Fruit fly (Drosophila melanogaster) whole organism, adult: ENCODE data around the gene EMC2A.

Source experiments
- CG11617 ChIP-seq: fragments of 200-800 bp; sonication (Bioruptor generic); optimal IDR thresholded peaks from 2 replicates; lab custom pipeline; 2017; ENCODE audit warnings: mild to moderate bottlenecking, missing biosample characterization, missing genetic modification reagents, missing genetic modification characterization
- CG12768 ChIP-seq: fragments of 200-800 bp; sonication (Bioruptor generic); optimal IDR thresholded peaks from 2 replicates; lab custom pipeline; 2017; ENCODE audit warnings: missing biosample characterization, missing genetic modification characterization, mild to moderate bottlenecking, moderate library complexity, missing genetic modification reagents
- CG14711 ChIP-seq: fragments of 200-800 bp; sonication (Bioruptor generic); optimal IDR thresholded peaks from 2 replicates; lab custom pipeline; 2018; ENCODE audit warnings: missing biosample characterization, mild to moderate bottlenecking, missing genetic modification characterization, moderate library complexity
- CG1620 ChIP-seq: fragments of 200-800 bp; sonication (Bioruptor generic); optimal IDR thresholded peaks from 2 replicates; lab custom pipeline; 2016; ENCODE audit warnings: missing biosample characterization, missing genetic modification characterization
- CG33017 ChIP-seq: fragments of 200-800 bp; sonication (Bioruptor generic); optimal IDR thresholded peaks from 2 replicates; lab custom pipeline; 2018; ENCODE audit warnings: missing biosample characterization, mild to moderate bottlenecking, missing genetic modification characterization, moderate library complexity
- CG5204 ChIP-seq: fragments of 200-800 bp; sonication (Bioruptor generic); optimal IDR thresholded peaks from 2 replicates; lab custom pipeline; 2016; ENCODE audit warnings: missing biosample characterization, missing genetic modification characterization
- CG7045 ChIP-seq: fragments of 200-800 bp; sonication (Bioruptor generic); optimal IDR thresholded peaks from 2 replicates; lab custom pipeline; 2017; ENCODE audit warnings: missing biosample characterization, mild to moderate bottlenecking, missing genetic modification characterization
- CG7101 ChIP-seq: fragments of 200-800 bp; sonication (Bioruptor generic); optimal IDR thresholded peaks from 2 replicates; lab custom pipeline; 2018; ENCODE audit warnings: missing biosample characterization, mild to moderate bottlenecking, missing genetic modification characterization, moderate library complexity
- Clk ChIP-seq: fragments of 200-800 bp; sonication (Bioruptor generic); optimal IDR thresholded peaks from 2 replicates; lab custom pipeline; 2017; ENCODE audit warnings: missing biosample characterization, missing genetic modification characterization
- Crg-1 ChIP-seq: fragments of 200-800 bp; sonication (Bioruptor generic); optimal IDR thresholded peaks from 2 replicates; lab custom pipeline; 2016; ENCODE audit warnings: missing biosample characterization, missing genetic modification characterization
- Hr96 ChIP-seq: fragments of 200-800 bp; sonication (Bioruptor generic); optimal IDR thresholded peaks from 2 replicates; lab custom pipeline; 2016; ENCODE audit warnings: missing biosample characterization, missing genetic modification characterization
- Mnt ChIP-seq: fragments of 200-800 bp; sonication (Bioruptor generic); optimal IDR thresholded peaks from 2 replicates; lab custom pipeline; 2016; ENCODE audit warnings: missing biosample characterization, mild to moderate bottlenecking, missing genetic modification characterization
- bab1 ChIP-seq: fragments of 200-800 bp; sonication (Bioruptor generic); optimal IDR thresholded peaks from 3 replicates; lab custom pipeline; 2019; ENCODE audit warnings: missing biosample characterization, mild to moderate bottlenecking, missing genetic modification characterization, moderate library complexity
- cic ChIP-seq: fragments of 200-800 bp; sonication (Bioruptor generic); optimal IDR thresholded peaks from 2 replicates; lab custom pipeline; 2017; ENCODE audit warnings: missing biosample characterization, mild to moderate bottlenecking, missing genetic modification characterization, moderate library complexity
- cnc ChIP-seq, 2 experiments: fragments of >200 bp; optimal IDR thresholded peaks; 2 replicates each; lab custom pipeline; 2017
- kay ChIP-seq: fragments of 200-800 bp; sonication (Bioruptor generic); peaks from one replicate; lab custom pipeline; 2016; ENCODE audit warnings: missing biosample characterization, missing genetic modification characterization, borderline replicate concordance
- ovo ChIP-seq: fragments of 200-800 bp; sonication (Bioruptor generic); optimal IDR thresholded peaks from 2 replicates; lab custom pipeline; 2016; ENCODE audit warnings: missing biosample characterization, missing genetic modification characterization
- pad ChIP-seq: fragments of 200-800 bp; sonication (Bioruptor generic); optimal IDR thresholded peaks from 3 replicates; lab custom pipeline; 2017; ENCODE audit warnings: missing biosample characterization, missing genetic modification characterization, mild to moderate bottlenecking, moderate library complexity, missing genetic modification reagents
- tj ChIP-seq: fragments of 200-800 bp; sonication (Bioruptor generic); optimal IDR thresholded peaks from 3 replicates; lab custom pipeline; 2017; ENCODE audit warnings: missing biosample characterization, mild to moderate bottlenecking, missing genetic modification characterization, moderate library complexity
- toe ChIP-seq: fragments of 200-800 bp; sonication (Bioruptor generic); optimal IDR thresholded peaks from 2 replicates; lab custom pipeline; 2016; ENCODE audit warnings: missing biosample characterization, missing genetic modification characterization

Gene EMC2A

DNA sequence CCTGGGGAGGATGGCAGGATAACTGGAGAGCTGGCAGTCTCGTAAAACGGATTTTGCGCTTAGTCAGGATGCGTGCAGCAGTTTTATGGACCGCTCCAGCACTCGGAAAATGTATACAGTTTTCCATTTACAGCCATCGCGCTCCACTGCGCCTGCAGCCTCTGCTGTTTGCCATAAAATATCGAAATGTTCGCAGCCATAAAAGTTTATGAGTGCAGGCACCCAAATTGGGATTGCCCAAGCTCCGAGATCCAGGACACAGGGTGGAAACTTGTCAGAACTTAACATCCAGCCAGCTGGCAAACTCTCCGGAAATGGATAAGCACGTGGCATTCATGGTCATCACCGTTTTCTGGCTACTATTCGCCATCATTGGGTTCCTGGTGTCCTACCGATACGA is 21.0 kb downstream of the EMC2A start, which contains the start of gene VhaM9.7-d:
VhaM9.7-d (plus strand) TSS at position 301 of the 400 bp plus-strand sequence.
- TF ChIP-seq cic (GFP tag; lab: Kevin White, UChicago) (no peak), CG7045 (no peak), pad (no peak), toe (GFP tag; lab: Kevin White, UChicago) (no peak), CG5204 (GFP tag; lab: Kevin White, UChicago) (no peak), Mnt (GFP tag; lab: Kevin White, UChicago) (no peak), Clk (no peak), kay (GFP tag; lab: Kevin White, UChicago) (no peak), CG12768 (GFP tag; lab: Kevin White, UChicago) (no peak), ovo (GFP tag; lab: Kevin White, UChicago) (no peak)

DNA sequence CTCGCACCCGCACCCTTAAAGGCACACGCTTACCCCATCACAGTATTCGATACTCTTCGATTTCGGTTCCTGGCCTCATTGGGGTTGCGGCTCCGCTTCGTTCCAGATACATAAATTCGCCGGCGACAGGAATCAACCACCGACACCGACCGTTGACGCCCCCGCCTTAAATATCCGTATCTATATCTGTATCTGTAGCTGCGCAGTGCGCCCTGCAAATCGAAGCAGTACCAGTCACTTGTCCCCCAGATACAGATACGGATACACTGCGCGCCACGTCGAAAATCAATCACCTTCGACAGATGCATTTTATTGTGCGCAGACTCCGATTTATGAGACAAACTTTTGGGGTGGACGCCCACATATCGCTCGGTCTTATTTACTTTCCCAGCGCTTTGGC is 23.3 kb downstream of the EMC2A start:
- TF ChIP-seq CG12768 (GFP tag; lab: Kevin White, UChicago), result no peak
- TF ChIP-seq CG7045, result no peak
- no peak for TF ChIP-seq Crg-1 (GFP tag; lab: Kevin White, UChicago)
- TF ChIP-seq toe (GFP tag; lab: Kevin White, UChicago), result no peak
- no peak for TF ChIP-seq tj
- TF ChIP-seq kay (GFP tag; lab: Kevin White, UChicago), result no peak
- TF ChIP-seq Hr96 (GFP tag; lab: Kevin White, UChicago), result no peak
- no peak for TF ChIP-seq bab1 (GFP tag; lab: Kevin White, UChicago)
- no peak for TF ChIP-seq pad
- TF ChIP-seq CG14711 (tag; lab: Kevin White, UChicago), result no peak
- TF ChIP-seq Mnt (GFP tag; lab: Kevin White, UChicago), result no peak
- no peak for TF ChIP-seq CG1620
- TF ChIP-seq CG11617 (GFP tag; lab: Kevin White, UChicago), result no peak
- no peak for TF ChIP-seq CG33017 (tag; lab: Kevin White, UChicago)
- TF ChIP-seq CG5204 (GFP tag; lab: Kevin White, UChicago), result no peak

DNA sequence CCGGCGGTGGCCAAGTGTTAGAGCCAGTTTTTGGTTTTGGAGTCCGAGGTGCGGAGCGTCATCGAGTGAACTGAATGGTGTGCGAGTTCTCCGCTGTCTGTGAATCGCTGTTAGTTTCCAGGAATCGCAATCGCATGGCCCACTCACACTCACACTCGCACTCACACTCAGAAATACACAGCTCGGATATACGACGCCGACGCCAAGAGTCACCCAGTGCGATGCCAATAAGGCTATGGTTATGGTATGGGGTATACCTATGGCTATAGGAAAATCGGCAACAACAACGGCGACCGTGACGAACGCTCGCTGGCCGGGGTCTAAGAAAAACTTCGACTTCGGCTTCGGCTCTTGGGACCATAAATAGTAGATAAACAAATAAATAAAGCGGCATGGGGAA is 23.7 kb downstream of the EMC2A start, which contains the start of gene Abd-B:
Abd-B (minus strand) TSS at position 101 of the 400 bp plus-strand sequence.
- TF ChIP-seq pad, result no peak
- TF ChIP-seq kay (GFP tag; lab: Kevin White, UChicago), result no peak
- TF ChIP-seq CG33017 (tag; lab: Kevin White, UChicago), result no peak
- TF ChIP-seq Clk, result no peak
- no peak for TF ChIP-seq Hr96 (GFP tag; lab: Kevin White, UChicago)
- TF ChIP-seq CG7101, result no peak
- TF ChIP-seq CG7045, result no peak
- TF ChIP-seq CG1620, result no peak
- TF ChIP-seq tj, result no peak
- no peak for TF ChIP-seq Crg-1 (GFP tag; lab: Kevin White, UChicago)
- no peak for TF ChIP-seq CG14711 (tag; lab: Kevin White, UChicago)
- no peak for TF ChIP-seq toe (GFP tag; lab: Kevin White, UChicago)
- no peak for TF ChIP-seq cic (GFP tag; lab: Kevin White, UChicago)
- TF ChIP-seq ovo (GFP tag; lab: Kevin White, UChicago), result no peak
- TF ChIP-seq Mnt (GFP tag; lab: Kevin White, UChicago), result no peak

DNA sequence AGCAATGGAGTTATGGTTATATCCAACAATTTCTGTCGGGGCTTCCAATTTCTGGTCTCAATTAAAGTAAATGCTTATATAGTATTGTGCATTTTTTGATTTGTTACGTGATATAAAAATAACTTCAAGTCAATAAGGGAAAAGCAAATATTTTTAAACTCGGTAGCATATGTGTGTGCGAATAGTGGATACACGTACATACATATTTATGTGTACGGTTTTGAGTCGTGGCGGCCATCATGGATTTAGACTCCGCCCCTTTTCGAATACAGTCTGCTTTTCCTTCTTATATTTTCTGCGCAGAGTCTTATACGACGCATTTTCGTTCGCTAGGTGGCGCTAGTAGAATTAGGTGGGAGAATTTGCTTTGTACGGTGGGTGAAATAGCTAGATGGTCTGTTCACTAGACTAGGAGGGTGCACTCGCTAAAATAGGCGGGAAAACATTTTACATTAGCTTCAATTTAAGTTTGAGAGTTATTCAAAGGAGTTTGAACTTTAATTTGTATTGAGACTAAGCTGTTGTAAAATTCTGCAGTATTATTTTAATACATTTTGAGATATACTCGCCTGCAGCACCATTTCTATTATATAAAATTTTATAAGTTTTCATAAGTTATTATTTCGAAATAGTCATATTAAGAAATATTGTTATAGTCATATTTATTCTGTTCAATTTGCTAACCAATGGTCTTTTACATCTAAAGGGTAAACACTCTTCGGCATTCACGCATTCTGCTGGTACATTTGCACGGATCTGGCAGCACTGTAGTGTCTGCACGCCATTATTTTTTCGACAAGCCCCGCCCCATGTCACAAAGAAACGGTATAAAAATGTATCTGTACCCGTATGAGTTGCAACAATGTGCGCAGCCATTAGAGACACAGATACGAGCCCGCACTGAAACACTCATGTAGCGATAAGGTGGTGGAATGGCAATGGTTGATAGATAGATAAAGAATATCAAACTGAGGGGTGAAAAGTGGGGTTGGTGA is 26.2 kb downstream of the EMC2A start:
- no peak for TF ChIP-seq CG12768 (GFP tag; lab: Kevin White, UChicago)
- peak; percentile 33 for TF ChIP-seq ovo (GFP tag; lab: Kevin White, UChicago)
- no peak for TF ChIP-seq Mnt (GFP tag; lab: Kevin White, UChicago)
- no peak for TF ChIP-seq CG7101
- TF ChIP-seq Crg-1 (GFP tag; lab: Kevin White, UChicago), result no peak
- peak; percentile 62 for TF ChIP-seq pad
- no peak for TF ChIP-seq Hr96 (GFP tag; lab: Kevin White, UChicago)
- no peak for TF ChIP-seq bab1 (GFP tag; lab: Kevin White, UChicago)
- TF ChIP-seq cic (GFP tag; lab: Kevin White, UChicago), result no peak
- no peak for TF ChIP-seq CG5204 (GFP tag; lab: Kevin White, UChicago)
- TF ChIP-seq toe (GFP tag; lab: Kevin White, UChicago), result peak; percentile 18
- no peak for TF ChIP-seq Clk
- TF ChIP-seq CG33017 (tag; lab: Kevin White, UChicago), result no peak

DNA sequence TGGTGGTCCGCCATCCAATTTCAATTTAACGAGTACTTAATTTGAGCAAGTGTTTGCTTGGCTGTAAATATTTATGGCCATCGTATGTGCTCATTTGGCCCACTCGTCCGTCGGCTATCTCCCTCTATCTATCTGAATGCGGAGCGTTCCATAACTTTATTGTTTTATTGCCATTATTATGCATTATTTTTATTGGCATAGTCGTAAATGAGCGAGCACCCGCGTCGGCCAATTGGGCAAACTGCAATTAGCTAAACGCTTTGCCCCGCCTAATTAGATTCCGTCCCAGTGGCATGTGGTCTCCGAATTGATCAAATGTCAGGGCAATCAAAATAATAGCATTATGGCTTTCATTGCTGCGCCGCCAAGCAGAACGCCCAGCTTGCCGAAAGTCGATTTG is 33.6 kb downstream of the EMC2A start:
- no peak for TF ChIP-seq CG11617 (GFP tag; lab: Kevin White, UChicago)
- TF ChIP-seq Hr96 (GFP tag; lab: Kevin White, UChicago), result no peak
- TF ChIP-seq CG7045, result no peak
- no peak for TF ChIP-seq cic (GFP tag; lab: Kevin White, UChicago)
- no peak for TF ChIP-seq toe (GFP tag; lab: Kevin White, UChicago)
- no peak for TF ChIP-seq pad
- TF ChIP-seq CG33017 (tag; lab: Kevin White, UChicago), result no peak
- TF ChIP-seq Crg-1 (GFP tag; lab: Kevin White, UChicago), result no peak
- no peak for TF ChIP-seq kay (GFP tag; lab: Kevin White, UChicago)
- no peak for TF ChIP-seq CG1620
- no peak for TF ChIP-seq Mnt (GFP tag; lab: Kevin White, UChicago)
- no peak for TF ChIP-seq CG14711 (tag; lab: Kevin White, UChicago)
- no peak for TF ChIP-seq cnc (optimal IDR thresholded peaks at IDR 0.05; lab: Kevin White, UChicago)
- no peak for TF ChIP-seq CG7101
- no peak for TF ChIP-seq Clk
- no peak for TF ChIP-seq tj
